Worm (Caenorhabditis elegans) whole organism, early embryonic: ENCODE results near the gene K08D8.10.

Experiments
- B0310.2 ChIP-seq: sonication (generic microtip); optimal IDR thresholded peaks from 2 replicates; lab custom pipeline; 2016; ENCODE audit warnings: mild to moderate bottlenecking, missing genetic modification characterization, missing compliant biosample characterization
- ama-1 ChIP-seq: fragments of 150-350 bp; optimal IDR thresholded peaks from 2 replicates; lab custom pipeline; 2014
- ets-7 ChIP-seq: sonication (generic microtip); optimal IDR thresholded peaks from 2 replicates; lab custom pipeline; 2016; ENCODE audit warnings: missing genotype, missing genetic modification characterization, missing compliant biosample characterization
- flt-1 ChIP-seq: fragments of 200-800 bp; sonication (Bioruptor generic); IDR thresholded peaks from 2 replicates; pipeline ENCODE4 v1.3.6; 2022; ENCODE audit warnings: missing genetic modification characterization, missing compliant biosample characterization
- hmg-4 ChIP-seq: fragments of 200-800 bp; sonication (Bioruptor generic); optimal IDR thresholded peaks from 2 replicates; lab custom pipeline; 2018; ENCODE audit warnings: mild to moderate bottlenecking, missing genetic modification characterization, missing compliant biosample characterization
- hnd-1 ChIP-seq: sonication (generic microtip); optimal IDR thresholded peaks from 2 replicates; lab custom pipeline; 2016; ENCODE audit warnings: missing genetic modification characterization, missing compliant biosample characterization
- sea-1 ChIP-seq: fragments of 200-800 bp; sonication (Bioruptor generic); conservative IDR thresholded peaks from 2 replicates; pipeline ENCODE4 v1.3.6; 2022; ENCODE audit warnings: missing genetic modification characterization, missing compliant biosample characterization

DNA sequence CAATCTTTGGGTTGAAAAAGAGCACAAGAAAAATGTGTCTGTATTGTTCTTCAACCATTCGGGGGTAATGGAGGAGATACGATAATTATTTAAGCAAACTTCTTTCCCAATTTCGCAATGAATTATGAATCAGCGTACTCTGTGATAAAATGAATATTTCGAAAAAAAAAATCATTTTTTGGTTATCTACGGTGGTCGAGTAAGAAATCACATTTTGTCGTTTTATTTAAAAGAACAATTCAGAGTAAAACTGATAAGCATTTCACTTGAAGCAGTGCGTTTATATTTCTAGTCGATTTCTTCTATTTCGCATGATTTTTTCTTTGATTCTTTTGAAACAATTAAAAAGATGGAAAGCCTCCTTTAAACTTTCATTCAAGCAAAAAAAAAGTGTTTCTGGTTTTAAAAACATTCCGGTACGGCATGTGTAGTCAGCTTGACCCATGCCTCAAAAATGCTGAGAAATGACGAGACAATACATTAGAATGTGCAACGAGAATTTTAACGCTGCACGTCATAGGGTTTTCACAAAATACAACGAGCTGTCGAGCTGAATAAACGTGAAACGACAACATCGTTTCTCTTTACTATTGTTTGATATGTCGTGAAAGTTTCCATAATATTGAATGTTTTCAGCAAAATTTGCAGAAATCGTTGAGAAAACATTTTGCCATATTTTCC, 2.2 kb downstream of the K08D8.10 start, which contains the start of gene K08D8.2:
- TF ChIP-seq ets-7 (no peak), B0310.2 (tag; lab: Kevin White, UChicago) (no peak), sea-1 (no peak), hmg-4 (GFP tag; lab: Kevin White, UChicago) (no peak), flt-1 (GFP tag; lab: Robert Waterston, UW) (no peak), ama-1 (lab: Kevin White, UChicago) (no peak), hnd-1 (no peak)
